Fruit fly (Drosophila melanogaster) whole organism, embryonic: ENCODE measurements around the gene CG31515.

Experiments used
- Awh ChIP-seq: fragments of 200-800 bp; sonication (Bioruptor generic); IDR thresholded peaks from 2 replicates; pipeline ENCODE4, ENCODE4 v1.3.6; 2022; ENCODE audit warnings: missing biosample characterization, missing genetic modification characterization
- C15 ChIP-seq: fragments of 200-800 bp; sonication (Bioruptor generic); IDR thresholded peaks from 3 replicates; pipeline ENCODE4 v1.3.6; 2022; ENCODE audit warnings: missing biosample characterization, missing genetic modification characterization
- CG10147 ChIP-seq: fragments of 200-800 bp; sonication (Bioruptor generic); optimal IDR thresholded peaks from 2 replicates; lab custom pipeline; 2019; ENCODE audit warnings: missing biosample characterization, mild to moderate bottlenecking, missing genetic modification characterization, moderate library complexity
- CG10654 ChIP-seq: fragments of 200-800 bp; sonication (Bioruptor generic); optimal IDR thresholded peaks from 2 replicates; lab custom pipeline; 2016; ENCODE audit warnings: missing biosample characterization, missing genetic modification characterization
- CG11247 ChIP-seq: fragments of 200-800 bp; sonication (Bioruptor generic); IDR thresholded peaks from 2 replicates; pipeline ENCODE4 v1.3.6; 2022; ENCODE audit warnings: missing biosample characterization, missing genetic modification characterization
- CG11504 ChIP-seq: fragments of 200-800 bp; sonication (Bioruptor generic); optimal IDR thresholded peaks from 3 replicates; lab custom pipeline; 2019; ENCODE audit warnings: missing biosample characterization, mild to moderate bottlenecking, missing genetic modification characterization, moderate library complexity
- CG11696 ChIP-seq: fragments of 200-800 bp; sonication (Bioruptor generic); IDR thresholded peaks from 2 replicates; pipeline ENCODE4 v1.3.6; 2022; ENCODE audit warnings: missing biosample characterization, missing genetic modification characterization
- CG12299 ChIP-seq: fragments of 200-800 bp; sonication (Bioruptor generic); optimal IDR thresholded peaks from 2 replicates; lab custom pipeline; 2018; ENCODE audit warnings: missing biosample characterization, mild to moderate bottlenecking, missing genetic modification characterization
- CG12659 ChIP-seq: fragments of 200-800 bp; sonication (Bioruptor generic); optimal IDR thresholded peaks from 3 replicates; lab custom pipeline; 2017; ENCODE audit warnings: mild to moderate bottlenecking, missing biosample characterization, missing genetic modification reagents, missing genetic modification characterization
- CG12769 ChIP-seq: fragments of 200-800 bp; sonication (Bioruptor generic); optimal IDR thresholded peaks from 2 replicates; lab custom pipeline; 2019; ENCODE audit warnings: missing biosample characterization, mild to moderate bottlenecking, missing genetic modification characterization, moderate library complexity
- CG13894 ChIP-seq: fragments of 200-800 bp; sonication (Bioruptor generic); optimal IDR thresholded peaks from 3 replicates; lab custom pipeline; 2018; ENCODE audit warnings: missing biosample characterization, mild to moderate bottlenecking, missing genetic modification characterization, moderate library complexity
- CG15269 ChIP-seq: fragments of 200-800 bp; sonication (Bioruptor generic); optimal IDR thresholded peaks from 2 replicates; lab custom pipeline; 2018; ENCODE audit warnings: missing biosample characterization, mild to moderate bottlenecking, missing genetic modification characterization, moderate library complexity
- CG17802 ChIP-seq: fragments of 200-800 bp; sonication (Bioruptor generic); optimal IDR thresholded peaks from 2 replicates; lab custom pipeline; 2018; ENCODE audit warnings: missing biosample characterization, mild to moderate bottlenecking, missing genetic modification characterization, moderate library complexity
- CG2712 ChIP-seq: fragments of 200-800 bp; optimal IDR thresholded peaks from 3 replicates; lab custom pipeline; 2019; ENCODE audit warnings: missing biosample characterization, mild to moderate bottlenecking, missing genetic modification characterization, moderate library complexity
- CG34422 ChIP-seq: fragments of 200-800 bp; sonication (Bioruptor generic); IDR thresholded peaks from 3 replicates; pipeline ENCODE4 v1.3.6; 2022; ENCODE audit warnings: missing biosample characterization, missing genetic modification characterization
- CG43689 ChIP-seq: fragments of 200-800 bp; sonication (Bioruptor generic); IDR thresholded peaks from 2 replicates; pipeline ENCODE4 v1.3.6; 2022; ENCODE audit warnings: missing biosample characterization, missing genetic modification characterization
- CG4404 ChIP-seq: fragments of 200-800 bp; sonication (Bioruptor generic); IDR thresholded peaks from 2 replicates; pipeline ENCODE4 v1.3.6; 2022; ENCODE audit warnings: missing biosample characterization, missing genetic modification characterization
- CG4707 ChIP-seq: fragments of 200-800 bp; sonication (Bioruptor generic); optimal IDR thresholded peaks from 2 replicates; lab custom pipeline; 2018; ENCODE audit warnings: missing biosample characterization, mild to moderate bottlenecking, missing genetic modification characterization, moderate library complexity
- CG5180 ChIP-seq: fragments of 200-800 bp; sonication (Bioruptor generic); optimal IDR thresholded peaks from 3 replicates; lab custom pipeline; 2017; ENCODE audit warnings: missing biosample characterization, missing genetic modification characterization, mild to moderate bottlenecking, moderate library complexity, missing genetic modification reagents
- CG6654 ChIP-seq: fragments of 200-800 bp; sonication (Bioruptor generic); optimal IDR thresholded peaks from 2 replicates; lab custom pipeline; 2017; ENCODE audit warnings: missing biosample characterization, mild to moderate bottlenecking, missing genetic modification characterization
- CG6765 ChIP-seq: fragments of 200-800 bp; sonication (Bioruptor generic); optimal IDR thresholded peaks from 3 replicates; lab custom pipeline; 2017; ENCODE audit warnings: missing biosample characterization, mild to moderate bottlenecking, missing genetic modification characterization
- CG7556 ChIP-seq: fragments of 200-800 bp; sonication (Bioruptor generic); optimal IDR thresholded peaks from 2 replicates; lab custom pipeline; 2017; ENCODE audit warnings: missing biosample characterization, mild to moderate bottlenecking, missing genetic modification characterization
- CG8388 ChIP-seq: fragments of 200-800 bp; sonication (Bioruptor generic); optimal IDR thresholded peaks from 2 replicates; lab custom pipeline; 2019; ENCODE audit warnings: missing biosample characterization, mild to moderate bottlenecking, missing genetic modification characterization, moderate library complexity
- D19A ChIP-seq: fragments of 200-800 bp; optimal IDR thresholded peaks from 3 replicates; lab custom pipeline; 2019; ENCODE audit warnings: missing biosample characterization, mild to moderate bottlenecking, missing genetic modification characterization, moderate library complexity
- Drgx ChIP-seq: fragments of 200-800 bp; sonication (Bioruptor generic); IDR thresholded peaks from 2 replicates; pipeline ENCODE4 v1.3.6; 2022; ENCODE audit warnings: missing biosample characterization, missing genetic modification characterization
- Ets97D ChIP-seq: fragments of 200-800 bp; sonication (Bioruptor generic); optimal IDR thresholded peaks from 3 replicates; lab custom pipeline; 2016; ENCODE audit warnings: missing biosample characterization, missing genetic modification characterization
- Fer3 ChIP-seq: fragments of 200-800 bp; sonication (Bioruptor generic); optimal IDR thresholded peaks from 2 replicates; lab custom pipeline; 2018; ENCODE audit warnings: missing biosample characterization, mild to moderate bottlenecking, missing genetic modification characterization, moderate library complexity
- Hand ChIP-seq: fragments of 200-800 bp; sonication (Bioruptor generic); optimal IDR thresholded peaks from 2 replicates; lab custom pipeline; 2017; ENCODE audit warnings: mild to moderate bottlenecking, missing biosample characterization, missing genetic modification reagents, missing genetic modification characterization
- Hr3 ChIP-seq: fragments of 200-800 bp; sonication (Bioruptor generic); optimal IDR thresholded peaks from 3 replicates; lab custom pipeline; 2016; ENCODE audit warnings: missing biosample characterization, missing genetic modification characterization
- MESR4 ChIP-seq: fragments of 200-800 bp; sonication (Bioruptor generic); optimal IDR thresholded peaks from 2 replicates; lab custom pipeline; 2018; ENCODE audit warnings: missing biosample characterization, mild to moderate bottlenecking, missing genetic modification characterization, moderate library complexity
- Oli ChIP-seq: fragments of 200-800 bp; sonication (Bioruptor generic); optimal IDR thresholded peaks from 2 replicates; lab custom pipeline; 2018; ENCODE audit warnings: missing biosample characterization, mild to moderate bottlenecking, missing genetic modification characterization, moderate library complexity
- Side ChIP-seq: fragments of 200-800 bp; sonication (Bioruptor generic); optimal IDR thresholded peaks from 2 replicates; lab custom pipeline; 2016; ENCODE audit warnings: missing biosample characterization, missing genetic modification characterization
- Tbp ChIP-seq: fragments of >200 bp; optimal IDR thresholded peaks from 2 replicates; lab custom pipeline; 2018; ENCODE audit warnings: missing biosample characterization, missing genetic modification characterization
- amos ChIP-seq: fragments of 200-800 bp; sonication (Bioruptor generic); IDR thresholded peaks from 2 replicates; pipeline ENCODE4 v1.3.6; 2022; ENCODE audit warnings: missing biosample characterization, missing genetic modification characterization; ENCODE audit not compliant: partially characterized antibody
- bigmax ChIP-seq: fragments of 200-800 bp; sonication (Bioruptor generic); optimal IDR thresholded peaks from 2 replicates; lab custom pipeline; 2018; ENCODE audit warnings: missing biosample characterization, mild to moderate bottlenecking, missing genetic modification characterization
- chif ChIP-seq, 2 experiments: fragments of 200-800 bp; sonication (Bioruptor generic); optimal IDR thresholded peaks; 3 replicates each; lab custom pipeline; 2016; ENCODE audit warnings: missing biosample characterization in 2 of 2, missing genetic modification characterization in 2 of 2
- chm ChIP-seq: fragments of 200-800 bp; sonication (Bioruptor generic); IDR thresholded peaks from 2 replicates; pipeline ENCODE4 v1.3.6; 2022; ENCODE audit warnings: missing biosample characterization, missing genetic modification characterization
- crol ChIP-seq: fragments of 200-800 bp; sonication (Bioruptor generic); IDR thresholded peaks from 2 replicates; pipeline ENCODE4 v1.3.6; 2022; ENCODE audit warnings: missing biosample characterization, missing genetic modification characterization
- dmrt11E ChIP-seq: fragments of 200-800 bp; sonication (Bioruptor generic); optimal IDR thresholded peaks from 3 replicates; lab custom pipeline; 2018; ENCODE audit warnings: missing biosample characterization, mild to moderate bottlenecking, missing genetic modification characterization, moderate library complexity
- ftz-f1 ChIP-seq: fragments of 200-800 bp; sonication (Bioruptor generic); optimal IDR thresholded peaks from 2 replicates; lab custom pipeline; 2016; ENCODE audit warnings: missing biosample characterization, missing genetic modification characterization
- hb ChIP-seq: fragments of 200-800 bp; sonication (Bioruptor generic); IDR thresholded peaks from 3 replicates; pipeline ENCODE4 v1.3.6; 2022; ENCODE audit warnings: missing biosample characterization, missing genetic modification characterization; ENCODE audit not compliant: partially characterized antibody
- lbe ChIP-seq: fragments of 200-800 bp; sonication (Bioruptor generic); optimal IDR thresholded peaks from 2 replicates; lab custom pipeline; 2016; ENCODE audit warnings: missing biosample characterization, mild to moderate bottlenecking, missing genetic modification characterization
- pros ChIP-seq: fragments of 200-800 bp; sonication (Bioruptor generic); optimal IDR thresholded peaks from 3 replicates; lab custom pipeline; 2019; ENCODE audit warnings: missing biosample characterization, mild to moderate bottlenecking, missing genetic modification characterization, moderate library complexity
- sqz ChIP-seq: fragments of 200-800 bp; sonication (Bioruptor generic); optimal IDR thresholded peaks from 3 replicates; lab custom pipeline; 2018; ENCODE audit warnings: missing biosample characterization, mild to moderate bottlenecking, missing genetic modification characterization
- stc ChIP-seq: fragments of 200-800 bp; sonication (Bioruptor generic); IDR thresholded peaks from 2 replicates; pipeline ENCODE4 v1.3.6; 2022; ENCODE audit warnings: missing biosample characterization, missing genetic modification characterization
- trh ChIP-seq: fragments of 200-800 bp; sonication (Bioruptor generic); optimal IDR thresholded peaks from 2 replicates; lab custom pipeline; 2016; ENCODE audit warnings: missing biosample characterization, missing genetic modification characterization
- zfh1 ChIP-seq: fragments of 200-800 bp; sonication (Bioruptor generic); IDR thresholded peaks from 3 replicates; pipeline ENCODE4 v1.3.6; 2022; ENCODE audit warnings: missing biosample characterization, missing genetic modification characterization

CG31515 gene

dm6 chr3R:23355829-23356738 lies 32.6 kb downstream of the CG31515 start, which contains the start of the genes ATPsynCF6 and Sec13 (continued):
- TF ChIP-seq CG34422 (GFP tag; lab: Robert Waterston, UW) = peak; percentile 11; the same call in 1 of the 3 replicates
- TF ChIP-seq chif (GFP tag; optimal IDR thresholded peaks at IDR 0.05; lab: Kevin White, UChicago) = no peak
- TF ChIP-seq CG6654 = no peak
- no peak for TF ChIP-seq CG4707 (GFP tag; lab: Kevin White, UChicago)
- TF ChIP-seq ftz-f1 (GFP tag; lab: Kevin White, UChicago) = no peak
- TF ChIP-seq CG4404 (GFP tag; lab: Robert Waterston, UW) = 0 out of 2 replicates have a peak, but pooled peaks have one; percentile 11
- TF ChIP-seq CG6765 (GFP tag; lab: Kevin White, UChicago) = no peak
- TF ChIP-seq CG17802 (tag; lab: Kevin White, UChicago) = peak; percentile 16
- TF ChIP-seq zfh1 (GFP tag; lab: Robert Waterston, UW) = peak; percentile 59; the same call in 2 of the 3 replicates
- TF ChIP-seq CG11504 = peak; percentile 70
- TF ChIP-seq Fer3 (tag; lab: Kevin White, UChicago) = peak; percentile 60
- no peak for TF ChIP-seq lbe (GFP tag; lab: Kevin White, UChicago)
- peak; percentile 9 for TF ChIP-seq CG10654 (GFP tag; lab: Kevin White, UChicago)
- TF ChIP-seq CG5180 (GFP tag; lab: Kevin White, UChicago) = peak; percentile 14
- peak; percentile 45 for TF ChIP-seq CG15269 (tag; lab: Kevin White, UChicago)
- TF ChIP-seq CG12659 (GFP tag; lab: Kevin White, UChicago) = peak; percentile 54
- no peak for TF ChIP-seq Hand (GFP tag; lab: Kevin White, UChicago)
- TF ChIP-seq CG8388 = peak; percentile 32
- peak; percentile 30; the same call in 1 of the 2 replicates for TF ChIP-seq Awh
- peak; percentile 69 for TF ChIP-seq D19A (tag; lab: Kevin White, UChicago)
- TF ChIP-seq CG10147 (GFP tag; lab: Kevin White, UChicago) = peak; percentile 60
- peak; percentile 96 for TF ChIP-seq amos
- TF ChIP-seq CG7556 (GFP tag; lab: Kevin White, UChicago) = peak; percentile 26
- no peak for TF ChIP-seq C15 (GFP tag; lab: Robert Waterston, UW)
- TF ChIP-seq crol (GFP tag; lab: Robert Waterston, UW) = no peak
- peak; percentile 85 for TF ChIP-seq hb (GFP tag; lab: Robert Waterston, UW)
- TF ChIP-seq Side = peak; percentile 21
- TF ChIP-seq bigmax (GFP tag; lab: Kevin White, UChicago) = peak; percentile 85
- peak; percentile 88 for TF ChIP-seq MESR4 (GFP tag; lab: Kevin White, UChicago)
- TF ChIP-seq CG43689 (GFP tag; lab: Robert Waterston, UW) = 0 out of 2 replicates have a peak, but pooled peaks have one; percentile 15
- TF ChIP-seq Tbp (GFP tag; lab: Kevin White, UChicago) = no peak
- no peak for TF ChIP-seq CG12769 (tag; lab: Kevin White, UChicago)
- peak; percentile 38; the same call in 1 of the 2 replicates for TF ChIP-seq stc (GFP tag; lab: Robert Waterston, UW)
- TF ChIP-seq sqz = peak; percentile 58
- peak; percentile 7 for TF ChIP-seq dmrt11E
- no peak for TF ChIP-seq CG12299 (tag; lab: Kevin White, UChicago)
- no peak for TF ChIP-seq trh (GFP tag; lab: Kevin White, UChicago)
- peak; percentile 100 for TF ChIP-seq CG2712 (tag; lab: Kevin White, UChicago)
- TF ChIP-seq Ets97D (GFP tag; lab: Kevin White, UChicago) = peak; percentile 27
- peak; percentile 45 for TF ChIP-seq Hr3 (GFP tag; lab: Kevin White, UChicago)
- peak; percentile 24 for TF ChIP-seq Oli (tag; lab: Kevin White, UChicago)
- TF ChIP-seq pros = no peak
- no peak for TF ChIP-seq CG13894
- TF ChIP-seq CG11247 = peak; percentile 65
- TF ChIP-seq Drgx (GFP tag; lab: Robert Waterston, UW) = peak; percentile 42; the same call in 1 of the 2 replicates
- peak; percentile 47; the same call in 1 of the 2 replicates for TF ChIP-seq chm (GFP tag; lab: Robert Waterston, UW)
- no peak for TF ChIP-seq CG11696
